Fruit fly (Drosophila melanogaster) S2 (cell line): ENCODE measurements around the gene GstD10.

Source experiments
- CG8478 ChIP-seq: fragments of >200 bp; optimal IDR thresholded peaks from 2 replicates; lab custom pipeline; 2018
- CTCF ChIP-seq, 2 experiments: fragments of >200 bp; optimal IDR thresholded peaks; 2 replicates each; lab custom pipeline; 2018

DNA sequence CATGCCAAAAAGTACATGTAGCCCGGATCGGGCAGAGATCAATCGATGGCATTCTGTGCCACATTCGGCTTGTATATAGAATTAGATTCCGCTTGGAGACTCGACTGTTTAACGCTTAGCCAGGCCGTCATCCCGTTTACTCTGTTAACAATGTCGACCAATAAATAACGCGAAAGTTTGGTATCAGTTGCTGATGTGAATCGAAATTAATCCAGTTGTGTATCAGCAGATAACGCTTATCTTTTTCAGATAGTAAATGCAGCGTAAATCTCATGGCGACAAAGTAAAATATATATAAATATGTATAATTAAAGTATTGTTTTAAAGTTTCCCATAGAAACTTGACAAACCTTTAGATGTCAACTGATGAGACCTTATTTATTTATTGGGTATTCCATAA lies 45.9 kb upstream of the GstD10 start:
- TF ChIP-seq CG8478 = no peak
- TF ChIP-seq CTCF (optimal IDR thresholded peaks at IDR 0.05; lab: Kevin White, UChicago) = no peak
